Fruit fly (Drosophila melanogaster) whole organism, pupa: ENCODE results near the gene CG4287.
A peak's percentile ranks its signal among the peaks of the same experiment; 100 is the strongest.

ENCODE experiments used
- CG32121 ChIP-seq: fragments of 200-800 bp; sonication (Bioruptor generic); IDR thresholded peaks from 2 replicates; pipeline ENCODE4 v1.3.6; 2022; ENCODE audit warnings: missing biosample characterization, missing genetic modification characterization
- CG34367 ChIP-seq: fragments of 200-800 bp; sonication (Bioruptor generic); optimal IDR thresholded peaks from 2 replicates; lab custom pipeline; 2018; ENCODE audit warnings: missing biosample characterization, mild to moderate bottlenecking, missing genetic modification characterization
- CG8159 ChIP-seq: fragments of 200-800 bp; sonication (Bioruptor generic); optimal IDR thresholded peaks from 3 replicates; lab custom pipeline; 2018; ENCODE audit warnings: missing biosample characterization, mild to moderate bottlenecking, missing genetic modification characterization, moderate library complexity
- CG9948 ChIP-seq: fragments of 200-800 bp; sonication (Bioruptor generic); optimal IDR thresholded peaks from 2 replicates; lab custom pipeline; 2018; ENCODE audit warnings: missing biosample characterization, mild to moderate bottlenecking, missing genetic modification characterization, moderate library complexity
- EcR ChIP-seq: fragments of 200-800 bp; sonication (Bioruptor generic); optimal IDR thresholded peaks from 3 replicates; lab custom pipeline; 2019; ENCODE audit warnings: missing biosample characterization, missing genetic modification characterization, mild to moderate bottlenecking, moderate library complexity, missing genetic modification reagents
- Ets98B ChIP-seq: fragments of 200-800 bp; sonication (Bioruptor generic); IDR thresholded peaks from 2 replicates; pipeline ENCODE4 v1.3.6; 2022; ENCODE audit warnings: missing biosample characterization, missing genetic modification characterization
- Snoo ChIP-seq: fragments of 200-800 bp; sonication (Bioruptor generic); optimal IDR thresholded peaks from 3 replicates; lab custom pipeline; 2017; ENCODE audit warnings: missing biosample characterization, mild to moderate bottlenecking, missing genetic modification characterization, inconsistent platforms
- gl ChIP-seq: fragments of 200-800 bp; sonication (Bioruptor generic); optimal IDR thresholded peaks from 2 replicates; lab custom pipeline; 2018; ENCODE audit warnings: missing biosample characterization, mild to moderate bottlenecking, missing genetic modification characterization
- rn ChIP-seq: fragments of 200-800 bp; sonication (Bioruptor generic); IDR thresholded peaks from 2 replicates; pipeline ENCODE4 v1.3.6; 2022; ENCODE audit warnings: missing biosample characterization, missing genetic modification characterization

- TF ChIP-seq EcR (peak; percentile 53), CG9948 (tag; lab: Kevin White, UChicago) (no peak), gl (tag; lab: Kevin White, UChicago) (peak; percentile 17), Ets98B (peak; percentile 63), Snoo (tag; lab: Kevin White, UChicago) (no peak), rn (no peak), CG8159 (tag; lab: Kevin White, UChicago) (no peak), CG32121 (peak; percentile 29; the same call in 1 of the 2 replicates), CG34367 (tag; lab: Kevin White, UChicago) (no peak)
Observed at dm6 chr3R:15920751-15921156, 42.9 kb downstream of the CG4287 start, which contains the start of gene Fbxl7.
